Fruit fly (Drosophila melanogaster) whole organism, embryonic: ENCODE measurements around the gene Phae1.
A peak's percentile ranks its signal among the peaks of the same experiment; 100 is the strongest.

Experiments
- Atf6 ChIP-seq: fragments of 200-800 bp; sonication (Bioruptor generic); IDR thresholded peaks from 2 replicates; pipeline ENCODE4 v1.3.6; 2022; ENCODE audit warnings: missing biosample characterization, missing genetic modification characterization
- BEAF-32 ChIP-seq: fragments of 200-800 bp; sonication (Bioruptor generic); optimal IDR thresholded peaks from 3 replicates; lab custom pipeline; 2017; ENCODE audit warnings: missing biosample characterization, missing genetic modification characterization, mild to moderate bottlenecking, moderate library complexity, missing genetic modification reagents
- Blimp-1 ChIP-seq: fragments of 200-800 bp; sonication (Bioruptor generic); optimal IDR thresholded peaks from 3 replicates; lab custom pipeline; 2018; ENCODE audit warnings: missing biosample characterization, missing genetic modification characterization, mild to moderate bottlenecking, moderate library complexity, missing genetic modification reagents
- CG10267 ChIP-seq: fragments of 200-800 bp; sonication (Bioruptor generic); optimal IDR thresholded peaks from 2 replicates; lab custom pipeline; 2018; ENCODE audit warnings: missing biosample characterization, mild to moderate bottlenecking, missing genetic modification characterization, moderate library complexity
- CG13296 ChIP-seq: fragments of 200-800 bp; sonication (Bioruptor generic); optimal IDR thresholded peaks from 3 replicates; lab custom pipeline; 2018; ENCODE audit warnings: missing biosample characterization, mild to moderate bottlenecking, missing genetic modification characterization
- CG14710 ChIP-seq: fragments of 200-800 bp; sonication (Bioruptor generic); optimal IDR thresholded peaks from 3 replicates; lab custom pipeline; 2019; ENCODE audit warnings: missing biosample characterization, mild to moderate bottlenecking, missing genetic modification characterization, moderate library complexity
- CG17802 ChIP-seq: fragments of 200-800 bp; sonication (Bioruptor generic); optimal IDR thresholded peaks from 2 replicates; lab custom pipeline; 2018; ENCODE audit warnings: missing biosample characterization, mild to moderate bottlenecking, missing genetic modification characterization, moderate library complexity
- CG2120 ChIP-seq: fragments of 200-800 bp; sonication (Bioruptor generic); optimal IDR thresholded peaks from 3 replicates; lab custom pipeline; 2016; ENCODE audit warnings: missing biosample characterization, missing genetic modification characterization
- CG31441 ChIP-seq: fragments of 200-800 bp; sonication (Bioruptor generic); IDR thresholded peaks from 2 replicates; pipeline ENCODE4 v1.3.6; 2022; ENCODE audit warnings: missing biosample characterization, missing genetic modification characterization
- CG32532 ChIP-seq: fragments of 200-800 bp; sonication (Bioruptor generic); IDR thresholded peaks from 2 replicates; pipeline ENCODE4 v1.3.6; 2022; ENCODE audit warnings: missing biosample characterization, missing genetic modification characterization
- CG33213 ChIP-seq: fragments of 200-800 bp; sonication (Bioruptor generic); optimal IDR thresholded peaks from 3 replicates; lab custom pipeline; 2016; ENCODE audit warnings: missing biosample characterization, missing genetic modification characterization
- CG34422 ChIP-seq: fragments of 200-800 bp; sonication (Bioruptor generic); IDR thresholded peaks from 3 replicates; pipeline ENCODE4 v1.3.6; 2022; ENCODE audit warnings: missing biosample characterization, missing genetic modification characterization
- CG3995 ChIP-seq: fragments of 200-800 bp; sonication (Bioruptor generic); optimal IDR thresholded peaks from 3 replicates; lab custom pipeline; 2016; ENCODE audit warnings: missing biosample characterization, missing genetic modification characterization
- CG4282 ChIP-seq: fragments of 200-800 bp; sonication (Bioruptor generic); optimal IDR thresholded peaks from 2 replicates; lab custom pipeline; 2016; ENCODE audit warnings: missing biosample characterization, missing genetic modification characterization
- CG4328 ChIP-seq: fragments of 200-800 bp; sonication (Bioruptor generic); optimal IDR thresholded peaks from 3 replicates; lab custom pipeline; 2017; ENCODE audit warnings: missing biosample characterization, missing genetic modification reagents, missing genetic modification characterization
- CG6765 ChIP-seq: fragments of 200-800 bp; sonication (Bioruptor generic); optimal IDR thresholded peaks from 3 replicates; lab custom pipeline; 2017; ENCODE audit warnings: missing biosample characterization, mild to moderate bottlenecking, missing genetic modification characterization
- CG8089 ChIP-seq: fragments of 200-800 bp; sonication (Bioruptor generic); optimal IDR thresholded peaks from 3 replicates; lab custom pipeline; 2016; ENCODE audit warnings: missing biosample characterization, missing genetic modification characterization
- CG8359 ChIP-seq: fragments of 200-800 bp; sonication (Bioruptor generic); optimal IDR thresholded peaks from 2 replicates; lab custom pipeline; 2017; ENCODE audit warnings: missing biosample characterization, mild to moderate bottlenecking, missing genetic modification characterization, borderline replicate concordance
- CG9797 ChIP-seq: fragments of 200-800 bp; sonication (Bioruptor generic); optimal IDR thresholded peaks from 3 replicates; lab custom pipeline; 2018; ENCODE audit warnings: missing biosample characterization, mild to moderate bottlenecking, missing genetic modification characterization
- CG9932 ChIP-seq: fragments of 200-800 bp; sonication (Bioruptor generic); IDR thresholded peaks from 2 replicates; pipeline ENCODE4 v1.3.6; 2022; ENCODE audit warnings: missing biosample characterization, missing genetic modification characterization
- Dip2 ChIP-seq: fragments of 200-800 bp; sonication (Bioruptor generic); IDR thresholded peaks from 2 replicates; pipeline ENCODE4 v1.3.6; 2022; ENCODE audit warnings: missing biosample characterization, missing genetic modification characterization
- Dp ChIP-seq: fragments of 200-800 bp; sonication (Bioruptor generic); optimal IDR thresholded peaks from 2 replicates; lab custom pipeline; 2018; ENCODE audit warnings: missing biosample characterization, mild to moderate bottlenecking, missing genetic modification characterization, moderate library complexity
- E2f2 ChIP-seq: fragments of 200-800 bp; sonication (Bioruptor generic); IDR thresholded peaks from 2 replicates; pipeline ENCODE4 v1.3.6; 2022; ENCODE audit warnings: missing biosample characterization, missing genetic modification characterization
- Ets97D ChIP-seq: fragments of 200-800 bp; sonication (Bioruptor generic); optimal IDR thresholded peaks from 3 replicates; lab custom pipeline; 2016; ENCODE audit warnings: missing biosample characterization, missing genetic modification characterization
- Fer2 ChIP-seq: fragments of 200-800 bp; sonication (Bioruptor generic); optimal IDR thresholded peaks from 2 replicates; lab custom pipeline; 2018; ENCODE audit warnings: missing biosample characterization, mild to moderate bottlenecking, missing genetic modification characterization, moderate library complexity
- Gsc ChIP-seq: fragments of 200-800 bp; sonication (Bioruptor generic); IDR thresholded peaks from 2 replicates; pipeline ENCODE4 v1.3.6; 2022; ENCODE audit warnings: missing biosample characterization, missing genetic modification characterization
- Max ChIP-seq: fragments of 200-800 bp; sonication (Bioruptor generic); optimal IDR thresholded peaks from 2 replicates; lab custom pipeline; 2016; ENCODE audit warnings: missing biosample characterization, mild to moderate bottlenecking, missing genetic modification characterization
- Med ChIP-seq: fragments of 200-800 bp; sonication (Bioruptor generic); peaks from one replicate; lab custom pipeline; 2016; ENCODE audit warnings: missing biosample characterization, missing genetic modification characterization, mild to moderate bottlenecking, inconsistent platforms, moderate library complexity
- Oli ChIP-seq: fragments of 200-800 bp; sonication (Bioruptor generic); optimal IDR thresholded peaks from 2 replicates; lab custom pipeline; 2018; ENCODE audit warnings: missing biosample characterization, mild to moderate bottlenecking, missing genetic modification characterization, moderate library complexity
- Rfx ChIP-seq: fragments of 200-800 bp; sonication (Bioruptor generic); IDR thresholded peaks from 2 replicates; pipeline ENCODE4 v1.3.6; 2022; ENCODE audit warnings: missing biosample characterization, missing genetic modification characterization
- Sin3A ChIP-seq: fragments of >200 bp; optimal IDR thresholded peaks from 2 replicates; lab custom pipeline; 2018
- abd-A ChIP-seq: fragments of 200-800 bp; sonication (Bioruptor generic); optimal IDR thresholded peaks from 3 replicates; lab custom pipeline; 2019; ENCODE audit warnings: missing biosample characterization, mild to moderate bottlenecking, missing genetic modification characterization, moderate library complexity
- cas ChIP-seq: fragments of 200-800 bp; sonication (Bioruptor generic); IDR thresholded peaks from 2 replicates; pipeline ENCODE4 v1.3.6; 2022; ENCODE audit warnings: missing biosample characterization, missing genetic modification characterization
- dati ChIP-seq: fragments of 200-800 bp; sonication (Bioruptor generic); IDR thresholded peaks from 2 replicates; pipeline ENCODE4 v1.3.6; 2022; ENCODE audit warnings: missing biosample characterization, missing genetic modification characterization
- dm ChIP-seq: fragments of 200-800 bp; sonication (Bioruptor generic); optimal IDR thresholded peaks from 3 replicates; lab custom pipeline; 2016; ENCODE audit warnings: missing biosample characterization, missing genetic modification characterization
- exex ChIP-seq: fragments of 200-800 bp; sonication (Bioruptor generic); optimal IDR thresholded peaks from 4 replicates; lab custom pipeline; 2018; ENCODE audit warnings: missing biosample characterization, mild to moderate bottlenecking, missing genetic modification characterization, moderate library complexity
- lov ChIP-seq, 2 experiments: fragments of 200-800 bp in 1 of 2; fragments of >200 bp in 1 of 2; sonication (Bioruptor generic) in 1 of 2; IDR thresholded peaks in 1 of 2; optimal IDR thresholded peaks in 1 of 2; 2 replicates in 1 of 2; 3 replicates in 1 of 2; pipeline versions ENCODE4 v1.3.6 to Lab custom; 2017 to 2022; ENCODE audit warnings: missing biosample characterization in 1 of 2, missing genetic modification characterization in 1 of 2
- nmo ChIP-seq: fragments of 200-800 bp; sonication (Bioruptor generic); optimal IDR thresholded peaks from 2 replicates; lab custom pipeline; 2018; ENCODE audit warnings: missing biosample characterization, mild to moderate bottlenecking, missing genetic modification characterization, moderate library complexity
- pita ChIP-seq: fragments of 200-800 bp; sonication (Bioruptor generic); optimal IDR thresholded peaks from 2 replicates; lab custom pipeline; 2017; ENCODE audit warnings: missing biosample characterization, mild to moderate bottlenecking, missing genetic modification characterization
- sd ChIP-seq: fragments of 200-800 bp; sonication (Bioruptor generic); optimal IDR thresholded peaks from 3 replicates; lab custom pipeline; 2018; ENCODE audit warnings: missing biosample characterization, mild to moderate bottlenecking, missing genetic modification characterization, moderate library complexity
- sim ChIP-seq: fragments of 200-800 bp; sonication (Bioruptor generic); IDR thresholded peaks from 2 replicates; pipeline ENCODE4 v1.3.6; 2022; ENCODE audit warnings: missing biosample characterization, missing genetic modification characterization
- sna ChIP-seq: fragments of 200-800 bp; sonication (Bioruptor generic); IDR thresholded peaks from 2 replicates; pipeline ENCODE4 v1.3.6; 2022; ENCODE audit warnings: missing biosample characterization, missing genetic modification characterization; ENCODE audit not compliant: partially characterized antibody
- sob ChIP-seq: fragments of 200-800 bp; sonication (Bioruptor generic); IDR thresholded peaks from 2 replicates; pipeline ENCODE4 v1.3.6; 2022; ENCODE audit warnings: missing biosample characterization, missing genetic modification characterization
- stwl ChIP-seq: fragments of 200-800 bp; sonication (Bioruptor generic); optimal IDR thresholded peaks from 3 replicates; lab custom pipeline; 2018; ENCODE audit warnings: missing biosample characterization, mild to moderate bottlenecking, missing genetic modification characterization, moderate library complexity
- sug ChIP-seq: fragments of 200-800 bp; optimal IDR thresholded peaks from 2 replicates; lab custom pipeline; 2019; ENCODE audit warnings: missing biosample characterization, mild to moderate bottlenecking, missing genetic modification characterization, moderate library complexity
- vnd ChIP-seq: fragments of 200-800 bp; sonication (Bioruptor generic); IDR thresholded peaks from 3 replicates; pipeline ENCODE4 v1.3.6; 2022; ENCODE audit warnings: missing biosample characterization, missing genetic modification characterization; ENCODE audit not compliant: partially characterized antibody
- wor ChIP-seq: fragments of 200-800 bp; sonication (Bioruptor generic); IDR thresholded peaks from 2 replicates; pipeline ENCODE4 v1.3.6; 2022; ENCODE audit warnings: missing biosample characterization, missing genetic modification characterization

Gene Phae1

DNA sequence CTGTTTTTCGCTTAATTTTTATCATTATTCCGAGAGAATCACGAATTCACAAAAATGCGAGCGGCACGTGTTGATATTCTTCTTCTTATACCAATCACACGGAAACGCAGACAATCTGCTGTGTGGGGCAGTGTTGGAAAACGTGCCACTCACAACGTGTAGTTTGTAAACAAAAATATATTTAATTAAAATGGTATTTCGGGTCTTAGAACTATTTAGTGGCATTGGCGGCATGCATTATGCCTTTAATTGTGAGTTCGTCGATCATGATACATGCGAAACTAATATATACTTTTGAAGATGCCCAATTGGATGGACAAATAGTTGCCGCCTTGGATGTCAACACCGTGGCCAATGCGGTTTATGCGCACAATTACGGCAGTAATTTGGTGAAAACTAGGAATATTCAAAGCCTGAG lies 12.8 kb upstream of the Phae1 start, which contains the start of the genes CG6712 and Mt2 (continued):
- TF ChIP-seq CG2120, result peak; percentile 28
- peak; percentile 68 for TF ChIP-seq sd (tag; lab: Kevin White, UChicago)
- peak; percentile 25 for TF ChIP-seq sug (tag; lab: Kevin White, UChicago)
- TF ChIP-seq CG14710 (tag; lab: Kevin White, UChicago), result peak; percentile 63
- TF ChIP-seq CG32532 (GFP tag; lab: Robert Waterston, UW), result no peak
- no peak for TF ChIP-seq CG17802 (tag; lab: Kevin White, UChicago)
- TF ChIP-seq Blimp-1, result no peak
- TF ChIP-seq sna (GFP tag; lab: Robert Waterston, UW), result no peak
- no peak for TF ChIP-seq sim (GFP tag; lab: Robert Waterston, UW)
- no peak for TF ChIP-seq Dip2 (GFP tag; lab: Robert Waterston, UW)
- no peak for TF ChIP-seq vnd
- peak; percentile 22; the same call in 1 of the 2 replicates for TF ChIP-seq CG9932 (GFP tag; lab: Robert Waterston, UW)
- TF ChIP-seq CG6765 (GFP tag; lab: Kevin White, UChicago), result no peak
- no peak for TF ChIP-seq CG4282 (GFP tag; lab: Kevin White, UChicago)
- TF ChIP-seq Ets97D (GFP tag; lab: Kevin White, UChicago), result peak; percentile 37
- TF ChIP-seq Med (GFP tag; lab: Kevin White, UChicago), result peak; percentile 83
- no peak for TF ChIP-seq Oli
- TF ChIP-seq CG3995 (GFP tag; lab: Kevin White, UChicago), result no peak
- TF ChIP-seq CG9797 (GFP tag; lab: Kevin White, UChicago), result peak; percentile 10
- TF ChIP-seq Fer2 (tag; lab: Kevin White, UChicago), result no peak
- TF ChIP-seq Atf6 (GFP tag; lab: Robert Waterston, UW), result no peak
- no peak for TF ChIP-seq pita (GFP tag; lab: Kevin White, UChicago)
- TF ChIP-seq stwl (tag; lab: Kevin White, UChicago), result peak; percentile 64
- TF ChIP-seq dm (GFP tag; lab: Kevin White, UChicago), result peak; percentile 96
- TF ChIP-seq CG8089 (GFP tag; lab: Kevin White, UChicago), result no peak
- no peak for TF ChIP-seq CG8359 (GFP tag; lab: Kevin White, UChicago)
- TF ChIP-seq CG34422 (GFP tag; lab: Robert Waterston, UW), result peak; percentile 80; the same call in 1 of the 3 replicates
- peak; percentile 5 for TF ChIP-seq nmo (GFP tag; lab: Kevin White, UChicago)
- no peak for TF ChIP-seq wor (GFP tag; lab: Robert Waterston, UW)
- TF ChIP-seq Gsc (GFP tag; lab: Robert Waterston, UW), result no peak
- TF ChIP-seq Dp, result peak; percentile 30
- TF ChIP-seq Max (GFP tag; lab: Kevin White, UChicago), result peak; percentile 93
- peak; percentile 15 for TF ChIP-seq CG33213 (GFP tag; lab: Kevin White, UChicago)
- peak; percentile 45 for TF ChIP-seq E2f2 (GFP tag; lab: Robert Waterston, UW)
- TF ChIP-seq CG31441 (GFP tag; lab: Robert Waterston, UW), result no peak
- TF ChIP-seq CG10267 (tag; lab: Kevin White, UChicago), result peak; percentile 92
- no peak for TF ChIP-seq exex
- peak; percentile 43 for TF ChIP-seq Sin3A (lab: Kevin White, UChicago)
- TF ChIP-seq CG4328 (GFP tag; lab: Kevin White, UChicago), result no peak
- no peak for TF ChIP-seq abd-A
- no peak for TF ChIP-seq lov (optimal IDR thresholded peaks at IDR 0.05; lab: Kevin White, UChicago)
- no peak for TF ChIP-seq lov (GFP tag; IDR thresholded peaks at IDR 0.05; lab: Robert Waterston, UW)
- TF ChIP-seq sob, result peak; percentile 36; the same call in 1 of the 2 replicates
- TF ChIP-seq cas (GFP tag; lab: Robert Waterston, UW), result no peak
- TF ChIP-seq Rfx (GFP tag; lab: Robert Waterston, UW), result peak; percentile 55
- TF ChIP-seq CG13296 (GFP tag; lab: Kevin White, UChicago), result no peak
- TF ChIP-seq dati, result no peak
- TF ChIP-seq BEAF-32, result peak; percentile 24
